Worm (Caenorhabditis elegans) whole organism, young adult: ENCODE results near the gene zyg-9.

Experiments
- B0035.1 ChIP-seq: sonication (generic microtip); optimal IDR thresholded peaks from 2 replicates; lab custom pipeline; 2016; ENCODE audit warnings: missing genetic modification characterization, mild to moderate bottlenecking, missing compliant biosample characterization, missing genotype, missing genetic modification reagents
- T07F8.4 ChIP-seq: sonication (generic microtip); optimal IDR thresholded peaks from 2 replicates; lab custom pipeline; 2016; ENCODE audit warnings: mild to moderate bottlenecking, missing genetic modification characterization, moderate library complexity, missing compliant biosample characterization
- ceh-58 ChIP-seq: fragments of 200-800 bp; sonication (Bioruptor generic); IDR thresholded peaks from 2 replicates; pipeline ENCODE4 v1.3.6; 2022; ENCODE audit warnings: missing genetic modification characterization, missing compliant biosample characterization
- dpl-1 ChIP-seq: fragments of 150-350 bp; optimal IDR thresholded peaks from 2 replicates; lab custom pipeline; 2014; ENCODE audit warnings: missing biosample characterization, missing genetic modification reagents, missing genetic modification characterization
- egl-18 ChIP-seq: fragments of 200-800 bp; sonication (Bioruptor generic); IDR thresholded peaks from 2 replicates; pipeline ENCODE4 v1.3.6; 2022; ENCODE audit warnings: missing genetic modification reagents, missing genetic modification characterization, missing compliant biosample characterization
- lin-40 ChIP-seq: sonication (generic microtip); optimal IDR thresholded peaks from 2 replicates; lab custom pipeline; 2016; ENCODE audit warnings: missing genetic modification characterization, mild to moderate bottlenecking, missing compliant biosample characterization, missing genotype, missing genetic modification reagents
- nfyb-1 ChIP-seq: fragments of 200-800 bp; sonication (Bioruptor generic); IDR thresholded peaks from 2 replicates; pipeline ENCODE4 v1.3.6; 2022; ENCODE audit warnings: missing genetic modification reagents, missing genetic modification characterization, missing compliant biosample characterization
- pha-4 ChIP-seq: fragments of 150-350 bp; sonication (generic microtip); optimal IDR thresholded peaks from 2 replicates; lab custom pipeline; 2014; ENCODE audit warnings: missing biosample characterization, missing genetic modification reagents, missing genetic modification characterization
- snpc-4 ChIP-seq, 5 experiments: fragments of 150-350 bp in 1 of 5; sonication (generic microtip) in 4 of 5; optimal IDR thresholded peaks; 2 replicates each; lab custom pipeline; 2014 to 2018; ENCODE audit warnings: missing genetic modification characterization in 5 of 5, missing biosample characterization in 3 of 5, antibody characterized with exemption in 2 of 5, mild to moderate bottlenecking in 2 of 5, missing compliant biosample characterization in 2 of 5, missing genotype in 2 of 5, moderate library complexity in 2 of 5, missing genetic modification reagents in 1 of 5
- sptf-2 ChIP-seq: fragments of 200-800 bp; sonication (Bioruptor generic); optimal IDR thresholded peaks from 2 replicates; lab custom pipeline; 2018; ENCODE audit warnings: mild to moderate bottlenecking, missing genetic modification characterization, missing compliant biosample characterization
- unc-62 ChIP-seq: fragments of 150-350 bp; optimal IDR thresholded peaks from 2 replicates; lab custom pipeline; 2014; ENCODE audit warnings: missing biosample characterization, missing genetic modification reagents, missing genetic modification characterization
- ztf-26 ChIP-seq: sonication (generic microtip); optimal IDR thresholded peaks from 2 replicates; lab custom pipeline; 2017; ENCODE audit warnings: missing genetic modification characterization, missing compliant biosample characterization

DNA sequence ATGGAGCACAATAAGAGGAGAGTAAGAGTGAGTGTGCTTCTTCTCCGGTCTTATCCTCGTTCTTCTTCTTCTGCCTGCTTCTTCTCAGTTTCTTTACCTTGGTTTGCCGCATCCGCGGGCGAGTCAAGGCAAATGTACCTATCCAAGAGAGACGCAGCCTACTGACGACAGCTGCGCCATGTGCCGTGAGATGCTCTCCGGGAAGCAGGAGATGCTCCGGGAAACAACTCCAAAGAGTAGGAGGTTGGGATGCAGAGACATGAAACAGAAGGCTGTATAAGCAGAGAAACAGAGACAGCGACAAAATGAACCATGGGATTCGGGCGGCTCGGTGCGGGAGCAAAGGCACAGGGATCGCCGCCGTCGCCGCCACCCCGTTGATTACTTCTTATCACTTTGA, 41.4 kb downstream of the zyg-9 start:
- TF ChIP-seq pha-4 (tag; lab: Kevin White, UChicago) (no peak), dpl-1 (no peak), snpc-4 (GFP tag; optimal IDR thresholded peaks at IDR 0.05; lab: Kevin White, UChicago) (no peak), snpc-4 (tag; optimal IDR thresholded peaks at IDR 0.05; lab: Kevin White, UChicago) (no peak), egl-18 (no peak), lin-40 (tag; lab: Kevin White, UChicago) (no peak), nfyb-1 (GFP tag; lab: Robert Waterston, UW) (no peak), sptf-2 (GFP tag; lab: Kevin White, UChicago) (no peak), ztf-26 (tag; lab: Kevin White, UChicago) (no peak), T07F8.4 (no peak), unc-62 (GFP tag; lab: Kevin White, UChicago) (no peak), B0035.1 (tag; lab: Kevin White, UChicago) (no peak), ceh-58 (GFP tag; lab: Robert Waterston, UW) (no peak)
